Worm (Caenorhabditis elegans) whole organism, early embryonic: ENCODE measurements around the gene W04G3.10.

Experiments used
- F13C5.2 ChIP-seq: sonication (generic microtip); optimal IDR thresholded peaks from 2 replicates; lab custom pipeline; 2017; ENCODE audit warnings: mild to moderate bottlenecking, missing genetic modification characterization, inconsistent platforms, missing compliant biosample characterization
- aly-1 ChIP-seq: sonication (generic microtip); optimal IDR thresholded peaks from 2 replicates; lab custom pipeline; 2016; ENCODE audit warnings: missing genetic modification characterization, missing compliant biosample characterization
- ama-1 ChIP-seq: fragments of 150-350 bp; optimal IDR thresholded peaks from 2 replicates; lab custom pipeline; 2014
- ceh-13 ChIP-seq: fragments of 200-800 bp; sonication (Bioruptor generic); optimal IDR thresholded peaks from 2 replicates; lab custom pipeline; 2018; ENCODE audit warnings: mild to moderate bottlenecking, missing genetic modification characterization, missing compliant biosample characterization
- ceh-36 ChIP-seq: sonication (generic microtip); optimal IDR thresholded peaks from 2 replicates; lab custom pipeline; 2016; ENCODE audit warnings: missing genetic modification characterization, inconsistent platforms, missing compliant biosample characterization
- flt-1 ChIP-seq: fragments of 200-800 bp; sonication (Bioruptor generic); IDR thresholded peaks from 2 replicates; pipeline ENCODE4 v1.3.6; 2022; ENCODE audit warnings: missing genetic modification characterization, missing compliant biosample characterization
- hmbx-1 ChIP-seq: sonication (generic microtip); optimal IDR thresholded peaks from 2 replicates; lab custom pipeline; 2016; ENCODE audit warnings: mild to moderate bottlenecking, missing genetic modification characterization, missing compliant biosample characterization
- hnd-1 ChIP-seq: sonication (generic microtip); optimal IDR thresholded peaks from 2 replicates; lab custom pipeline; 2016; ENCODE audit warnings: missing genetic modification characterization, missing compliant biosample characterization
- pes-1 ChIP-seq: fragments of 200-800 bp; sonication (Bioruptor generic); IDR thresholded peaks from 2 replicates; pipeline ENCODE4 v1.3.6; 2022; ENCODE audit warnings: missing genetic modification reagents, missing genetic modification characterization, missing compliant biosample characterization
- sea-1 ChIP-seq: fragments of 200-800 bp; sonication (Bioruptor generic); conservative IDR thresholded peaks from 2 replicates; pipeline ENCODE4 v1.3.6; 2022; ENCODE audit warnings: missing genetic modification characterization, missing compliant biosample characterization
- tbx-37 ChIP-seq: fragments of 200-800 bp; sonication (Bioruptor generic); conservative IDR thresholded peaks from 2 replicates; pipeline ENCODE4 v1.3.6; 2022; ENCODE audit warnings: missing genetic modification reagents, missing genetic modification characterization, missing compliant biosample characterization
- tra-4 ChIP-seq: sonication (generic microtip); optimal IDR thresholded peaks from 2 replicates; lab custom pipeline; 2017; ENCODE audit warnings: missing genetic modification characterization, missing compliant biosample characterization

DNA sequence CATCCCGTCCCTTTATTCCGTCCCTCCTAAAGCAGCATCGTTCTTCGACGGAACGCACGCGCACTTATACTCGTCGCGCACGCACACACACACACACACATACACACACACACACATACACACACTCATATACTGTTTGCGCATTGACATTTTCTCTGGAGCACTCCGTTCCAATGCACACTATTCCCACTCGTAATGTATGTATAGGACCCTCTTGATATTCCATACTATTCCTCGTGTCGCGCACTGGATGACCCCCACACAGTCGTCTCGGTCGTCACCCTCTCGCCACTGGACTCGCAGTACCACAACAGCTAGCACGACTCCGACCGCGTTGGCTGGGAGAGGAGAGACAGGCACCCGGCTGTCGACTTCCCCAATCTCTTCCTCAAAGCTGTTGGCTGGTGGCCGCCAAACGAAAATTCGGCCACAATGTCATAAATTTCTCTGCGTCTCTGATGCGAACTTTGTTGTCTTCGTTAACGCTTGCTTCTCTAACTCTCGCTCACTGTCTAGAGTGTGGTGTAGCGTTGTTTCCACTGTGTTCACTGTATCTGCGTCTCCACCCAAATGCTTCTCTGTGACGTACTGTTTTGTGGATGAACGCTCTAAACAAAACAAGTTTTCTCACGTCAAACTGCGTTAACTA is 46.9 kb downstream of the W04G3.10 start:
- TF ChIP-seq flt-1 (peak; percentile 44; the same call in 1 of the 2 replicates), F13C5.2 (tag; lab: Kevin White, UChicago) (peak; percentile 40), ama-1 (lab: Kevin White, UChicago) (no peak), sea-1 (no peak), hnd-1 (no peak), tbx-37 (GFP tag; lab: Robert Waterston, UW) (no peak), pes-1 (GFP tag; lab: Robert Waterston, UW) (0 out of 2 replicates have a peak, but pooled peaks have one; percentile 19), hmbx-1 (no peak), ceh-13 (GFP tag; lab: Kevin White, UChicago) (no peak), ceh-36 (tag; lab: Kevin White, UChicago) (peak; percentile 20), aly-1 (no peak), tra-4 (tag; lab: Kevin White, UChicago) (peak; percentile 4)
